Worm (Caenorhabditis elegans): ENCODE measurements around the gene H03G16.6.

H03G16.6 gene

DNA sequence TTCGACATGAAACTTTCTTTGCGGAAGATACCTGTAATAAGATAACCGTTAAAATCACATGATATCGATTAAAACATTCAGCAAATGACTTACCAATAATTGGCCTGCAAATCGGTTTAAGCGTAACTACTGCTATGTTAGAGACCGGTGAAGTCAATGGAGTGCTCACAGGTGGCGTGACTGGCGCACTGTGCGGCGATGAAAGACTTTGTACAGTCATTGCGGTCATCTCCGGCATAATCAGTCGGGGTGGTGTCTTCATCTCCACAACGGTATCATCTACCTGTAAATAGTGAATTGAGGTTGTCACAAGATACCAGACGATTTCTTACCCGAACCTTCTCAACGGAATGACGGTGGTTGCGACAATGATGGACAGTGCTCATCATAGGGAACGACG is 24.4 kb downstream of the H03G16.6 start:
- no peak for TF ChIP-seq unc-62 (GFP tag; optimal IDR thresholded peaks at IDR 0.05)

DNA sequence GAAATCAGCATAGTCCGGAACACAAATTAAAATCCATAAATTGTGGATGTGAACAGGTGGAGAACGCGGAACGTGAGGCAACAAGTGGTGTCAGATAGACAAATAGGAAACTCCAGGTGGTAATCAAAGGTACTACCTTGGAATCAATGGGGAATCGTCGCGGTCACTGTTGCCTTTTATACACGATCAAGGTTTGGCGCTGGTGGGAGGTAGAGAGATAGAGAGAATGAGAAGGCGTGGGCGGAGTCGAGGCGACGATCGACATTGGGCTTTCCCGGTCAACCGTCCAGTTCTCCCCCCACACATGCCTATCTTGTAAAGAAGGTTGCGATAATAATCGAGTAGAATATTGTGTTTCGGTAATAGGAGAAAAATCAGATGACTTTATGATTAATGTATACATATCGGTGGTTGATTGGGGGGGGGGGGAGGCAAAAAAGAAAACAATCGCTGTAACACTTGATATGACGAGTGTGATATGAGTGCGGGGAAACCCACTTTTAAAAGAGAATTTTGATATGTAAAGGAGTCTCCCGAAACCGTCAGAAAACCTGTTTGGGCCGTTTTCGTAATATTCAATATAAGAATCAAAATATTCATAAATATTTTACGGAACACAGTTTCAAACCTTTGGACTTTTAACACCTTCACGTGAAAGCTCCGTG is 25.2 kb downstream of the H03G16.6 start, which contains the start of the genes H40L08.8, H40L08.2 and H40L08.7:
Gene H40L08.8 (minus strand): TSS at position 37 of the 665 bp plus-strand sequence.
Gene H40L08.2 (minus strand): TSS at position 148 of the 665 bp plus-strand sequence.
Gene H40L08.7 (minus strand): TSS at position 148 of the 665 bp plus-strand sequence.
- no peak for TF ChIP-seq unc-62 (GFP tag; optimal IDR thresholded peaks at IDR 0.05)

DNA sequence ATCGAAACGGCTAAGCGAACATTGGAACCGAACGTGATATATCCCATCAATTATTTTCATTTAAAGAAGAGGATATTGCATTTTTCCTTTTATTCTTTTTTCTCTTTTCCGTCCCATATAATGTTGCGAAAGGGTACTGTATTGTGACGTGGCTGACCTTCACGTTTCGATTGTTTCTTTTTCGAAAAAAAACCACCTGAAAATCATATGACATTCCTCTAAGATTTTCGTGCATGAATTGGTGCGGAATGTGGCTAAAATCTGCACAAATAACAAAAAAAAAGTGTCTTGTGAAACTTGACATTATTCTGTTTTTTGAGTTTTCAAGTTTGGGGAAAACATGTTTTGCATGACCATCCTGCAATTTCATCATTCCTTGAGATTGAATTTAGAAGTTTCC is 25.8 kb downstream of the H03G16.6 start:
- no peak for TF ChIP-seq unc-62 (GFP tag; optimal IDR thresholded peaks at IDR 0.05)

DNA sequence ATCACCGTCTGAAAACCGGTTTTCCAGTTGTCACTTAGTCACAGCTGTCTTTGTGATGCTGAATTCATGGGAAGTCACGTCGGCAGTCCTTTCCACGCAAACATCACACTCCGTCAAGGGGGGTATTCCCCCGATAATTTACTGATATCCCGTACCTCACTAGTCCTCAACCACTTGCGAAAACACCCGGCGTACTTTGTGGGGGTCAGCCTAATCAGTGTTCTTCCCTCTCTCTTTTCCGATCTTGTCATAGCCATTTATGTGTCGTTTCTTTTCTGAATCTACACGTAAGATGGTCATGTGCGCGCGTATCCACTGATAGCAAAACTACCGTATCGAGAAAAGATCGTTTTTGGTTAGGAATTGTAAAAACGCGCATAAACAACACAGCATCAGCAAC is 26.9 kb downstream of the H03G16.6 start:
- TF ChIP-seq unc-62 (GFP tag; optimal IDR thresholded peaks at IDR 0.05), result no peak

DNA sequence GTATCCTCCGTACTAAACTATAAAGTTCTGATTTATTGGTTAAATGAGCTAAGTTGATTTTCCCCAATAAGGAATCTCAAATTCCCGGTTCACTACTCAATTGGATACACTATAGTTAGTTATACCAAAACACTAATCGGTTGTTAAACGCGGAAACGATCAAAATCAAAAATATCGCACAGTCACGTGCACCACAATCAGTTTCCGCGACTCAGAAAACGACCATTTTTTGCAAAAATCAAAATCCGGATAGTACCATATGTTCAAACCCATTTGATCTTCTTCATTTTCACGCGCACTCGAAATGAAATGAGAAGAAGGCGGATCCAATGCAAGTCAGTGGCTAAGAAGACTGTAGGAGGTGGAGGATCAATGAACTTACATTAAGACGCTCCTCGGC is 29.0 kb downstream of the H03G16.6 start:
- no peak for TF ChIP-seq unc-62 (GFP tag; optimal IDR thresholded peaks at IDR 0.05)

DNA sequence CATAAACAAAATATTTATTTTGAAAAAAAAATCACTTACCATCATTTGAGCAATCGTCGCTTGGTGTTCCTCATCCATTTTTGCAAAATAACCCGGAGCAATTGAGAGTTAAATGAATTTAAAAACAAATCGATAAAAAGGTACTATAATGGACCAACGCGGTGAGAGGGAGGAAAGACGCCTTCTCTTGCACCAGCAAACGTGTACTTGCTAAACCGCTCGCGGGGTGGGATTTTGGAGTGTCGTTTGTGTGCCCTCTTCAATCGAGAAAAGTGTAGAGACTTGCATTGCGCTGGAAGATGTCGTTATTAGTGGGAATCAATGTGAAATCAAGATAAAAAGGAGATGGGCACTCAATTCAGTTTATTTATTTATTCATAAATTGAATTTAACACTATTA is 31.3 kb downstream of the H03G16.6 start, which contains the start of gene H40L08.1:
Gene H40L08.1 (minus strand): TSS at position 292 of the 400 bp plus-strand sequence.
- no peak for TF ChIP-seq unc-62 (GFP tag; optimal IDR thresholded peaks at IDR 0.05)

DNA sequence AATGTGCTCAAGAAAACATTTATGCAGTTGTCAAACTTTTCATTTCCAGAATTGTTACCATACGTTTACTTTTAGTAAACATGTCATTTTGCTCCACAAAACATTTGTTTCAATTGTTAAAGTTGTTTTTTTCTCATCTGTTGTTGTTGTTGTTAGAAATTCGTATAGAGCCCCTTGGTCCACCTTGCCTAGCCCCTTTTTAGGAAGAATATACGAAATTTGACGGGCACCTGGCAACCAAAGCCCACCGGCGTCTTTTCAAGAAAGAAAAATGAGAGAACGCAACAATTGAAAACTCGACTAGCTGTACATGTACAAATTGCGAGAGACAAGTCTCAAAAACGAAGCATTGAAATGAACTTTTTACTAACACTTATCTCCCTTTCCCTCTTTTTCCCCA is 31.9 kb downstream of the H03G16.6 start, which contains the start of gene F09B12.5:
Gene F09B12.5 (plus strand): TSS at position 301 of the 400 bp plus-strand sequence.
- no peak for TF ChIP-seq unc-62 (GFP tag; optimal IDR thresholded peaks at IDR 0.05)

DNA sequence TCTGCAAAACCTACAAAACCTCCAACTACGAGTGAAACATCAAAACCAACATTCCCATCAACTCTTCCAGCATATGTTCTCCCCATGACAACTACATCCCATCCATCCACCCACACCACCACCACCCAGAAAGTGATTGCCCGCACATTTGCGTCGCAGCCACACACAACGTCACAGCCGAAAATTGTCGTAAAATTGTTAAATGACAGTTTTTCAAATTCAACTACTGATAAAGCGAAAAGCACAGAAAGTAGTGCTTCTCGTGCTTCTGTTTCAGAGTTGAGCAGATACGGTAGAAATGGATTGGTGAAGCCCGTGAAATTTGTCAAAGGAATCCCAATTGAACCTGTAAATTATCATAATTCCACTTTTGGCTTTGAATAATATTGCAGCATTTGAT is 35.3 kb downstream of the H03G16.6 start:
- TF ChIP-seq unc-62 (GFP tag; optimal IDR thresholded peaks at IDR 0.05), result no peak

DNA sequence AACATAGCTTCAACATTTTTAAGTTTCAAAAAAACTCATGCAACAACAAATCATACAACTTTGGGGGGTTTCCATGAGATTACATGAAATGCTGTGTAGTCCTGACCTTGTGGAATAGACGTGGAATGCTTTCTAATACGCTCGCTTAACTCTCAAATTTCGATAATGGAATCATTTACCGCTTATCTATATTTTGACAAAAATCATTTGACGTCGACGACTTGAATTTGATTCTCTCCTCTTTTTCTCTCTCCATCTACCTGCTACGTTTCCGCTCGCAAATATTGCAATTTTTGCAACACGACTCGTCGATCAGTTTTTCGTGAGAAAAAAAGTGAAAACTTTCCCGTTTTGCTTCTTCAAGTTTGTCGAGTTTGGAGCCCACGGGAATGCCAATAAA is 36.6 kb downstream of the H03G16.6 start, which contains the start of gene flr-4:
Gene flr-4 (plus strand): TSS at position 275 of the 400 bp plus-strand sequence.
- TF ChIP-seq unc-62 (GFP tag; optimal IDR thresholded peaks at IDR 0.05), result no peak

DNA sequence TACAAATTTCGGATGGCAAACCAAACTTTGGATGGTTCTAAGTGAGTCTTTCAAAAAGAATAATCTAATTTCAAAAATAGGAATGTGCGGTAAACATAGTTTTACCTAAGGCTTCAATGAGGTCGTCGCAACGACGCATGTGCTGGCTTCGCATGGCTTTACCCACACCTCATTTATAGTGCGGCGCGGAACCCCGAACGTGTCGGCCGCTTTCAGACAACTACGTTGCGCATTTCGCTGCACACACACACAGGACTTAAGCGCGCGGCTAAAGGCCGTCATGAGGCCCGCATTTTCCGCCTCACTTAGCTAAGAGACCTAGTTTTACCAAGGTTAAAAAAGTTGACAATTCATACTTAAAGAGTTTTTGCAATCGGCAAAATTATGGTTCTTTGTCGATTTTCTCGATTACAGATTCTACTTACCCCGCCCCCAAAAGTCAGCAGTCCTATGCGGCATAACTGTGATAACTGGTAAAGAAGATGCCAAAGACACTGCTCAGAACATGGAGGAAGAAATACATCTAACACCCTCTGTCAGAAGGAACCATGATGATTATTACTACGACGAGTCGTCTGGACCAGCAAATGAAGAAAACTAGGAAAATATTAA is 40.4 kb downstream of the H03G16.6 start:
- TF ChIP-seq unc-62 (GFP tag; optimal IDR thresholded peaks at IDR 0.05), result no peak

DNA sequence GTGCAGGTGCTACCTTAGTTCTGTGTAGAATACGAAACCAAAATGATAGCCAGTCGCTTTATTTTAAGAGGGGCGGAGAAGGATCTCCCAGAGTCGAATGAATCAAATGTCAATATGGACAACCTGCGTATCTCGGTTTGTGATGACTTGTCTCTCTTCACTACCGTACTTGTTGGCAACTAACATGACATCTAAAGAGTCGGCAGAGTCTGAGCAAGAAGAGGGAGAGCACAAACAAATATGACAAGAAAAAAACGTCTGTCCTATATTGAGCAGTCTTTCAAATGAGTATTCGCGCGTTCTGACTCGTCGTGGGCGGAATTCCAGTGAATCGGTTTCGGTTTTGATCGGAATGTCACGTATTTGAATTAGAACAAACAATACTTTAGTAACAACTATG is 42.5 kb downstream of the H03G16.6 start, which contains the start of gene F09B12.7:
Gene F09B12.7 (minus strand): TSS at position 101 of the 400 bp plus-strand sequence.
- TF ChIP-seq unc-62 (GFP tag; optimal IDR thresholded peaks at IDR 0.05), result no peak

DNA sequence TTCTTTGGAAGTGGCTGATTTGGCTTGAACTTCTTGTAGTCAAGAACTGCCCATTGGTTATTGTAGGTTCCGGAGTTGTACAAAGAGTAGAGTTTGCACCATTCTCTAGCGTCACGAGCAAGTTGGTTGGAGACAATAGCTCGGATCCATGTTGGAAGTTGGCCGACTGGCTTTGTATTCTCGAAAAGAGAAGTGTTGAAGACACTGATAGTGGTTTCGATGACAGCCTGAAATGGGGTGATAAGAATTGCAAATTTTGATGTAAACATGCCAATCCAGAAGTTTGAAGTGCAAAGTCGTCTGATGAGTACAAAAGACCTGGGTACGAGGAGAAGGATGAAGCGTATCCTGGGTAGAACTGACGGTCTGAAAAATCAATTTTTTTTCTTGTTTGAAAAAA is 43.8 kb downstream of the H03G16.6 start:
- no peak for TF ChIP-seq unc-62 (GFP tag; optimal IDR thresholded peaks at IDR 0.05)

DNA sequence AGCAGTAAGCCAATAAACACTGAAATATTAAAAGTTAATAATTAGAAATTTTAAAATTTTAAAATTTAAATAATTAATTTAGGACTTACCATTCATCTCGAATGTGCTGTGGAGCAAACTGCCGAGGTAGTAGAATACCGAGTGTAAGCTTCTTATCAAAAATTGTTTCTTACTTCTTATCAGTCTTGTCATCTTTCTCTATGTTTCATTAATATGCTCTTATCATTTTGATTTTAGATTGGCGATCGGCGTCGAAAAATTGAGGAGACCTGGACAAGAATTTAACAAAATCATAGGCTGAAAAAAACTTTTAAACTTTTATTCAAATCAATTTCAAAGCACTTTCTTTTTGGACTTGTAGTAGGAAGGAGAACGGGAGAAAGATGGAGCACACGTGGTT is 45.3 kb downstream of the H03G16.6 start, which contains the start of gene F09B12.3:
Gene F09B12.3 (minus strand): TSS at position 192 of the 400 bp plus-strand sequence.
- no peak for TF ChIP-seq unc-62 (GFP tag; optimal IDR thresholded peaks at IDR 0.05)

DNA sequence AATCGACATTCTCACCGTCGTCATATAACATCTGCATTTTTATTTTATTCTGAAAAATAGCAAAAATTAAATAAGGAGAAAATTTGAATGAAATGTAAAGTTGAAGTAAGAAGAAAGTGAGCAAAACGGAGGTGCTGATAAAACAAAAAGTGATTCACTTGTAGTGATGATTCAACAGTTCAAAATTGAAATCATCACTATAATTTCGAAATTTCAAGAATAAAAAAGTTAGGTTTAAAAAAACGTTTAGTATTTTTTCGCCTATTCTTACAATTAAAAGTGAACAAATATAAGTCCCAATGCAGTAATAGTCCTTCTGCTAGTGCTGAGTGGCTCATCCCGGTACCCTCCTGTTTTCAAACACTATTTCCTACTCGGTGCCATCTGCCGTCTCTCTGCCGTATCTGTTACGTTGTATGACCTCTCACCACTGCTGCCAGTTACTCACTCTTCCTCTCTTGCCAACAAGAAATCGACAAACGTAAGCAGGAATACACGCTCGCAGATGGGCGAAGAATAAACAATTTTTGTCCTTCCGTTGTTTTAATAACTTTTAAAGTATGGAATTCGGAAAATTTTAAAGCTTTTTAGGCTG is 48.0 kb downstream of the H03G16.6 start, which contains the start of gene dhhc-1:
Gene dhhc-1 (minus strand): TSS at position 51 of the 595 bp plus-strand sequence.
- no peak for TF ChIP-seq unc-62 (GFP tag; optimal IDR thresholded peaks at IDR 0.05)

All from whole organism, dauer.